Worm (Caenorhabditis elegans): ENCODE data around the gene T19H5.7.

DNA sequence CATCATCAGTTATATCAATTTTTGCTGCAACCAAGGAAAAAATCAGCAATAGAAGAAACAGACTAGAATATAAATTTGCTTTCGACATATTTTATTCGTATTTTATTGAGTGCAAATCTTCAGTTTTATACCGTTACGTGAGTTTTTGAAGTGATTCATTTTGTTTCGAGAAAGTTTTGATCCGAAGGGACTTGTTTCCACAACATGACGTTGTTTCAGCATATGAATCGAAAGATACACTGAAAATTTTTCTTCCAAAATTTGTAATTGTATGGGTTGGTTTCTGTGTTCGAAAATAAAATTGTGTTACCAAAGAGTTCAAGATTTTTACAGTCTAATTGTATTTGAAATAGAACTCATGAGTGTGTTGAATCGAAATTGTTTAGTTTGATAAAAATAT lies at the start of gene T19H5.7:
- TF ChIP-seq ceh-82 (tag; optimal IDR thresholded peaks at IDR 0.05) (no peak), snpc-4 (tag; optimal IDR thresholded peaks at IDR 0.05) (no peak), ama-1 (optimal IDR thresholded peaks at IDR 0.05) (no peak), nhr-28 (tag; optimal IDR thresholded peaks at IDR 0.05) (no peak), set-16 (GFP tag; IDR thresholded peaks at IDR 0.05) (no peak), daf-12 (tag; optimal IDR thresholded peaks at IDR 0.05) (no peak), aly-2 (tag; optimal IDR thresholded peaks at IDR 0.05) (no peak), ZK337.2 (GFP tag; IDR thresholded peaks at IDR 0.05) (no peak), ceh-20 (GFP tag; IDR thresholded peaks at IDR 0.05) (no peak), skn-1 (tag; optimal IDR thresholded peaks at IDR 0.05) (no peak), nhr-25 (tag; optimal IDR thresholded peaks at IDR 0.05; ENCODE audit: borderline replicate concordance, insufficient read depth) (no peak), ZK546.5 (tag; optimal IDR thresholded peaks at IDR 0.05) (no peak), mdl-1 (tag; optimal IDR thresholded peaks at IDR 0.05) (no peak)
